Fruit fly (Drosophila melanogaster) Kc167 (cell line): ENCODE measurements around the gene hob.

Source experiments
- Sin3A ChIP-seq: fragments of >200 bp; optimal IDR thresholded peaks from 2 replicates; lab custom pipeline; 2018; ENCODE audit warnings: missing external identifiers
- h ChIP-seq: fragments of >200 bp; optimal IDR thresholded peaks from 3 replicates; lab custom pipeline; 2018; ENCODE audit warnings: missing external identifiers
- psq ChIP-seq: fragments of >200 bp; optimal IDR thresholded peaks from 2 replicates; lab custom pipeline; 2017; ENCODE audit warnings: missing external identifiers

dm6 chr3L:3223390-3223914 is 4.7 kb upstream of the hob start:
- TF ChIP-seq Sin3A (lab: Kevin White, UChicago) (no peak), h (no peak), psq (no peak)
